Fruit fly (Drosophila melanogaster): Measurements from ENCODE around the gene CG10097.

Gene CG10097

DNA sequence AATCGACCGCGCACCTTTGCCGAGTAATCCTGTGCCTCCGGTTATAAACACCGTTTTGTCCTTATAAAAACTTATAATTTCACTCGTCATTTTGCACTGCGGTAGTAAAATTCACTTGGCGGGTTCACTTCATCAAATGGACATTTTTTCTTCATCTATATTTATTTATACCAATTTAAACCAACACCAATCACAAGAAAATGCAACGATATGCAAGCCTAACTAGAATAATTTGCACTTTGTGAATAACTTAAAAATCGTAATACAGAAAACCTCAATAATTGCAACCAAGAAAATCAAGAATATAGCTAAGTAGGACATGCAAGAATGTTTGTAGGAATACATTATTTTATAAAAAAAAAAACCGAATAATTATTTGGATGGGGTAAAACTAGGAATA, at the start of gene CG10097, which contains the start of gene CG10096:
CG10097 (minus strand) TSS at position 101 of the 400 bp plus-strand sequence.
CG10096 (minus strand) TSS at position 101 of the 400 bp plus-strand sequence.
- TF ChIP-seq sc (optimal IDR thresholded peaks at IDR 0.05) (no peak), sc (GFP tag; optimal IDR thresholded peaks at IDR 0.05) (no peak), E2f1 (GFP tag; IDR thresholded peaks at IDR 0.05) (no peak), Ets65A (GFP tag) (peak; percentile 29), CG31441 (GFP tag; IDR thresholded peaks at IDR 0.05) (no peak)

DNA sequence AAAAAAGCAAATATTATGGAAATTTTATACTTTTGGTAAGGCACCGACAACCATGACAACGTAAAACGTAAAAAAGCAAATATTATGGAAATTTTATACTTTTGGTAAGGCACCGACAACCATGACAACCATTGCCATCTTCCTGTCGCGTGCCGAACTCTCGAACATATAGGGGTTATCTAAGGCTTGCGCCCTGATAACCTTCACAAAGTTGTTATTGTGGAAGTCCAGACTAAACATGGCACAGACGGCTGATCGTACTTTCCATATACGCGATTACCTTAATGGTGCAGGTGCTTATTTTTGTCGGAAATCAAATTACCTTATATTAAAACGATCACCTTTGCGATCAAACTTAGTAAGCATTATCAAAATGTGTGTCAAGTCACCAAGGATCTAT, 49.7 kb upstream of the CG10097 start:
- TF ChIP-seq CG7987 (GFP tag; optimal IDR thresholded peaks at IDR 0.05) (peak; percentile 29), exex (tag; optimal IDR thresholded peaks at IDR 0.05) (peak; percentile 12), CG12071 (GFP tag; optimal IDR thresholded peaks at IDR 0.05) (no peak)

DNA sequence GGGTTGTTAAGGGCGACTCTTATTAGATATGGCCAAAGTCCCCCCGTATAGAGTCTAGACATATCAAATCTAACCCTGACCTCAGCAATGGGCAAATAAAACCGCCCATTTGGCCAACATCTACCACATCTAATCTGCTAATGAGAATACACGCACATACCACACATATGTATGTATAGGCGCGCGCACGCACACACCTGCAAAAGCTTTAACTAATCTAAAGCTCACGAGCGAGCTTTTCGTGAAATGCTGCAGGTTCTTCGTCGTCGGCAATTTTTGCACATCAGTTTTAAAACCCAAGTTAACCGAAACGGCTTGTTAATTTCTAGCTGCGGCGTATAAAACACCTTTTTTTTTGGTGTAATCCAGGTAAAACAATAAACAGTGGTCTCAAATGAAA, 48.0 kb upstream of the CG10097 start:
- TF ChIP-seq CG7786 (GFP tag; optimal IDR thresholded peaks at IDR 0.05) (no peak), CG34376 (GFP tag; optimal IDR thresholded peaks at IDR 0.05) (peak; percentile 63), CG13894 (tag; optimal IDR thresholded peaks at IDR 0.05) (peak; percentile 30), so (GFP tag; IDR thresholded peaks at IDR 0.05) (no peak), exex (tag; optimal IDR thresholded peaks at IDR 0.05) (peak; percentile 95), Mrtf (GFP tag; IDR thresholded peaks at IDR 0.05) (no peak), Six4 (GFP tag; optimal IDR thresholded peaks at IDR 0.05) (no peak), H15 (GFP tag; IDR thresholded peaks at IDR 0.05) (no peak), scrt (GFP tag; optimal IDR thresholded peaks at IDR 0.05) (no peak), repo (GFP tag; optimal IDR thresholded peaks at IDR 0.05) (no peak), Deaf1 (tag; optimal IDR thresholded peaks at IDR 0.05) (peak; percentile 60), CG8290 (GFP tag; optimal IDR thresholded peaks at IDR 0.05) (no peak), CG8290 (tag; optimal IDR thresholded peaks at IDR 0.05) (peak in 1 of 2 experiments; percentile 28), tap (tag; optimal IDR thresholded peaks at IDR 0.05) (no peak), CG8924 (tag; optimal IDR thresholded peaks at IDR 0.05) (no peak), fu2 (GFP tag; optimal IDR thresholded peaks at IDR 0.05) (no peak), sd (tag; optimal IDR thresholded peaks at IDR 0.05) (peak; percentile 4), slp2 (GFP tag; optimal IDR thresholded peaks at IDR 0.05) (no peak), H2.0 (GFP tag; IDR thresholded peaks at IDR 0.05) (no peak), slou (GFP tag; optimal IDR thresholded peaks at IDR 0.05) (no peak), chinmo (GFP tag; IDR thresholded peaks at IDR 0.05; ENCODE audit: partially characterized antibody) (peak; percentile 89; the same call in 3 of the 4 replicates), bcd (GFP tag; optimal IDR thresholded peaks at IDR 0.05) (no peak), cad (GFP tag; optimal IDR thresholded peaks at IDR 0.05) (no peak), CG6272 (GFP tag; IDR thresholded peaks at IDR 0.05) (no peak), CG11247 (GFP tag; IDR thresholded peaks at IDR 0.05) (no peak), CG13775 (GFP tag; optimal IDR thresholded peaks at IDR 0.05) (no peak), luna (GFP tag; optimal IDR thresholded peaks at IDR 0.05) (no peak), eve (GFP tag; optimal IDR thresholded peaks at IDR 0.05) (no peak), grn (GFP tag; optimal IDR thresholded peaks at IDR 0.05) (peak; percentile 55), CG12659 (GFP tag; optimal IDR thresholded peaks at IDR 0.05) (no peak), rib (GFP tag; IDR thresholded peaks at IDR 0.05) (no peak; the same call in 1 of the 2 replicates), CG4854 (GFP tag; optimal IDR thresholded peaks at IDR 0.05) (no peak), CG15269 (tag; optimal IDR thresholded peaks at IDR 0.05) (no peak), Optix (GFP tag; IDR thresholded peaks at IDR 0.05) (no peak), nerfin-1 (tag; optimal IDR thresholded peaks at IDR 0.05) (no peak), Med (GFP tag) (no peak), CG10543 (GFP tag; optimal IDR thresholded peaks at IDR 0.05) (no peak), Elba2 (GFP tag; optimal IDR thresholded peaks at IDR 0.05) (no peak), CG3726 (GFP tag; IDR thresholded peaks at IDR 0.05) (no peak), CG17359 (tag; optimal IDR thresholded peaks at IDR 0.05) (no peak), knrl (GFP tag; IDR thresholded peaks at IDR 0.05; ENCODE audit: partially characterized antibody) (no peak), CG3065 (GFP tag; optimal IDR thresholded peaks at IDR 0.05) (no peak)
